Fruit fly (Drosophila melanogaster) whole organism: ENCODE results near the gene CG33099.

Experiments
- CG8478 ChIP-seq: fragments of >200 bp; optimal IDR thresholded peaks from 2 replicates; lab custom pipeline; 2018; ENCODE audit warnings: inconsistent platforms
- psq ChIP-seq: fragments of >200 bp; optimal IDR thresholded peaks from 2 replicates; lab custom pipeline; 2017
- usp ChIP-seq: fragments of >200 bp; optimal IDR thresholded peaks from 2 replicates; lab custom pipeline; 2017; ENCODE audit warnings: missing biosample characterization, missing genetic modification characterization, mixed read lengths

dm6 chr3R:22538877-22539276 lies 8.5 kb upstream of the CG33099 start:
- TF ChIP-seq CG8478 (no peak), psq (lab: Kevin White, UChicago) (no peak), usp (GFP tag; lab: Kevin White, UChicago) (no peak)
